Worm (Caenorhabditis elegans) whole organism, young adult: ENCODE results near the gene clec-250.
A peak's percentile ranks its signal among the peaks of the same experiment; 100 is the strongest.
"Not testable (repeated sequence)": the region's sequence is repeated elsewhere in the genome, so short reads cannot be mapped to it uniquely, and the experiment has no call there.

Source experiments
- B0019.2 ChIP-seq: fragments of 200-800 bp; sonication (Bioruptor generic); conservative IDR thresholded peaks from 2 replicates; pipeline ENCODE4 v1.3.6; 2022; ENCODE audit warnings: missing genetic modification reagents, missing genetic modification characterization, missing compliant biosample characterization
- B0261.1 ChIP-seq: sonication (generic microtip); optimal IDR thresholded peaks from 2 replicates; lab custom pipeline; 2016; ENCODE audit warnings: mild to moderate bottlenecking, missing genetic modification characterization, moderate library complexity, missing compliant biosample characterization
- C06A6.2 ChIP-seq: fragments of 200-800 bp; sonication (Bioruptor generic); conservative IDR thresholded peaks from 2 replicates; pipeline ENCODE4 v1.3.6; 2022; ENCODE audit warnings: missing genetic modification characterization, missing compliant biosample characterization
- F10E7.11 ChIP-seq: sonication (generic microtip); optimal IDR thresholded peaks from 2 replicates; lab custom pipeline; 2017; ENCODE audit warnings: mild to moderate bottlenecking, missing genetic modification characterization, moderate library complexity, missing compliant biosample characterization
- F33H1.4 ChIP-seq: fragments of 200-800 bp; sonication (Bioruptor generic); IDR thresholded peaks from 2 replicates; pipeline ENCODE4 v1.3.6; 2022; ENCODE audit warnings: missing genetic modification reagents, missing genetic modification characterization, missing compliant biosample characterization
- F39B2.1 ChIP-seq: fragments of 200-800 bp; sonication (Bioruptor generic); IDR thresholded peaks from 2 replicates; pipeline ENCODE4 v1.3.6; 2022; ENCODE audit warnings: missing genetic modification reagents, missing genetic modification characterization, missing compliant biosample characterization
- F57C9.4 ChIP-seq: sonication (generic microtip); optimal IDR thresholded peaks from 2 replicates; lab custom pipeline; 2017; ENCODE audit warnings: mild to moderate bottlenecking, missing genetic modification characterization, missing compliant biosample characterization
- K11D2.4 ChIP-seq: fragments of 200-800 bp; sonication (Bioruptor generic); IDR thresholded peaks from 2 replicates; pipeline ENCODE4 v1.3.6; 2022; ENCODE audit warnings: missing genetic modification reagents, missing genetic modification characterization, missing compliant biosample characterization
- Y53G8AR.9 ChIP-seq: fragments of 200-800 bp; sonication (Bioruptor generic); conservative IDR thresholded peaks from 2 replicates; pipeline ENCODE4 v1.3.6; 2022; ENCODE audit warnings: missing genetic modification reagents, missing genetic modification characterization, missing compliant biosample characterization
- athp-1 ChIP-seq: sonication (generic microtip); optimal IDR thresholded peaks from 2 replicates; lab custom pipeline; 2017; ENCODE audit warnings: mild to moderate bottlenecking, missing genetic modification characterization, missing compliant biosample characterization
- attf-3 ChIP-seq: fragments of 200-800 bp; sonication (Bioruptor generic); conservative IDR thresholded peaks from 2 replicates; pipeline ENCODE4 v1.3.6; 2022; ENCODE audit warnings: missing genetic modification reagents, missing genetic modification characterization, missing compliant biosample characterization
- attf-6 ChIP-seq: fragments of 200-800 bp; sonication (Bioruptor generic); IDR thresholded peaks from 2 replicates; pipeline ENCODE4 v1.3.6; 2022; ENCODE audit warnings: missing genetic modification reagents, missing genetic modification characterization, missing compliant biosample characterization
- bed-1 ChIP-seq: fragments of 200-800 bp; sonication (Bioruptor generic); IDR thresholded peaks from 2 replicates; pipeline ENCODE4 v1.3.6; 2022; ENCODE audit warnings: missing genetic modification reagents, missing genetic modification characterization, missing compliant biosample characterization
- cebp-1 ChIP-seq, 2 experiments: fragments of 200-800 bp in 1 of 2; sonication (Bioruptor generic) in 1 of 2; sonication (generic microtip) in 1 of 2; IDR thresholded peaks in 1 of 2; optimal IDR thresholded peaks in 1 of 2; 2 replicates each; pipeline versions ENCODE4 v1.3.6 to Lab custom; 2017 to 2022; ENCODE audit warnings: missing compliant biosample characterization in 2 of 2, missing genetic modification characterization in 2 of 2, mild to moderate bottlenecking in 1 of 2, missing genetic modification reagents in 1 of 2, moderate library complexity in 1 of 2
- ceh-100 ChIP-seq: fragments of 200-800 bp; sonication (Bioruptor generic); IDR thresholded peaks from 2 replicates; pipeline ENCODE4 v1.3.6; 2022; ENCODE audit warnings: missing genetic modification reagents, missing genetic modification characterization, missing compliant biosample characterization
- ceh-27 ChIP-seq: fragments of 200-800 bp; sonication (Bioruptor generic); optimal IDR thresholded peaks from 2 replicates; lab custom pipeline; 2018; ENCODE audit warnings: mild to moderate bottlenecking, missing genetic modification characterization, moderate library complexity, missing compliant biosample characterization
- ceh-91 ChIP-seq: fragments of 200-800 bp; sonication (Bioruptor generic); IDR thresholded peaks from 2 replicates; pipeline ENCODE4 v1.3.6; 2022; ENCODE audit warnings: missing genetic modification reagents, missing genetic modification characterization, missing compliant biosample characterization
- dox-1 ChIP-seq: fragments of 200-800 bp; sonication (Bioruptor generic); IDR thresholded peaks from 2 replicates; pipeline ENCODE4 v1.3.6; 2022; ENCODE audit warnings: missing genetic modification reagents, missing genetic modification characterization, missing compliant biosample characterization
- efl-1 ChIP-seq: fragments of 150-350 bp; optimal IDR thresholded peaks from 2 replicates; lab custom pipeline; 2014; ENCODE audit warnings: missing biosample characterization, missing genetic modification reagents, missing genetic modification characterization
- egl-18 ChIP-seq: fragments of 200-800 bp; sonication (Bioruptor generic); IDR thresholded peaks from 2 replicates; pipeline ENCODE4 v1.3.6; 2022; ENCODE audit warnings: missing genetic modification reagents, missing genetic modification characterization, missing compliant biosample characterization
- egl-44 ChIP-seq: fragments of 200-800 bp; sonication (Bioruptor generic); IDR thresholded peaks from 2 replicates; pipeline ENCODE4 v1.3.6; 2022; ENCODE audit warnings: missing genetic modification reagents, missing genetic modification characterization, missing compliant biosample characterization
- ets-4 ChIP-seq: fragments of 200-800 bp; sonication (Bioruptor generic); optimal IDR thresholded peaks from 2 replicates; lab custom pipeline; 2018; ENCODE audit warnings: mild to moderate bottlenecking, missing genetic modification characterization, missing compliant biosample characterization
- hlh-26 ChIP-seq: fragments of 200-800 bp; sonication (Bioruptor generic); conservative IDR thresholded peaks from 2 replicates; pipeline ENCODE4 v1.3.6; 2022; ENCODE audit warnings: missing genetic modification reagents, missing genetic modification characterization, missing compliant biosample characterization
- hrde-1 ChIP-seq: sonication (generic microtip); optimal IDR thresholded peaks from 2 replicates; lab custom pipeline; 2016; ENCODE audit warnings: missing genetic modification characterization, mild to moderate bottlenecking, missing compliant biosample characterization, moderate library complexity, missing genotype, missing genetic modification reagents, borderline replicate concordance
- lin-26 ChIP-seq: fragments of 200-800 bp; sonication (Bioruptor generic); IDR thresholded peaks from 2 replicates; pipeline ENCODE4 v1.3.6; 2022; ENCODE audit warnings: missing genetic modification reagents, missing genetic modification characterization, missing compliant biosample characterization
- lin-35 ChIP-seq, 3 experiments: fragments of 150-350 bp in 2 of 3; sonication (generic microtip) in 1 of 3; optimal IDR thresholded peaks; 2 replicates each; lab custom pipeline; 2014 to 2018; ENCODE audit warnings: missing biosample characterization in 3 of 3, missing genetic modification characterization in 3 of 3, missing genetic modification reagents in 3 of 3
- lin-54 ChIP-seq: fragments of 200-800 bp; sonication (Bioruptor generic); optimal IDR thresholded peaks from 2 replicates; lab custom pipeline; 2018; ENCODE audit warnings: mild to moderate bottlenecking, missing genetic modification characterization, missing compliant biosample characterization
- nfya-1 ChIP-seq: sonication (generic microtip); optimal IDR thresholded peaks from 2 replicates; lab custom pipeline; 2017; ENCODE audit warnings: antibody characterized with exemption, missing compliant biosample characterization, missing genetic modification characterization, borderline replicate concordance; ENCODE audit not compliant: insufficient read depth
- pbrm-1 ChIP-seq: fragments of 200-800 bp; sonication (Bioruptor generic); IDR thresholded peaks from 2 replicates; pipeline ENCODE4 v1.3.6; 2022; ENCODE audit warnings: missing genetic modification reagents, missing genetic modification characterization, missing compliant biosample characterization
- snpc-4 ChIP-seq, 5 experiments: fragments of 150-350 bp in 1 of 5; sonication (generic microtip) in 4 of 5; optimal IDR thresholded peaks; 2 replicates each; lab custom pipeline; 2014 to 2018; ENCODE audit warnings: missing genetic modification characterization in 5 of 5, missing biosample characterization in 3 of 5, antibody characterized with exemption in 2 of 5, mild to moderate bottlenecking in 2 of 5, missing compliant biosample characterization in 2 of 5, missing genotype in 2 of 5, moderate library complexity in 2 of 5, missing genetic modification reagents in 1 of 5
- tbx-9 ChIP-seq: sonication (generic microtip); optimal IDR thresholded peaks from 2 replicates; lab custom pipeline; 2016; ENCODE audit warnings: borderline replicate concordance, missing genetic modification characterization, inconsistent platforms, missing compliant biosample characterization
- zfh-2 ChIP-seq: fragments of 200-800 bp; sonication (Bioruptor generic); conservative IDR thresholded peaks from 2 replicates; pipeline ENCODE4 v1.3.6; 2022; ENCODE audit warnings: missing genetic modification reagents, missing genetic modification characterization, missing compliant biosample characterization
- ztf-26 ChIP-seq: sonication (generic microtip); optimal IDR thresholded peaks from 2 replicates; lab custom pipeline; 2017; ENCODE audit warnings: missing genetic modification characterization, missing compliant biosample characterization

The clec-250 gene

DNA sequence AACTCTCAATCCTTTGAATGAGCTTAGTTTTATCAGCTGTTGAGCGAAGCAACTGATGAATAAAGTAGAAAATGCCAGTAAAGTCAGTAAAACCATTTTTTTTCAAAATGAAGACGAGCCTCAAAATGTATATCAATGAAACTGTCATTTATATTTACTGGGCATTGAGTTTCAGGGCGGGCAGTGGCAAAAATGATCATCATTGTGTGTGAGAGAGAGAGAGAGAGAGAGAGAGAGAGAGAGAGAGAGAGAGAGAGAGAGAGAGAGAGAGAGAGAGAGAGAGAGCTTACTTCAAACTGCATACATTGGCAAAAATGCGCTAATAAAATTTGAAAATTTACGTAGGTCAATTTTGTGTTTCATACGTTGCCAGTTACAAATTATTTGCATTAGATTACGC, 18.2 kb upstream of the clec-250 start, which contains the start of gene F11D11.3:
Gene F11D11.3, minus strand, starts transcription at position 101 of the 400 bp plus-strand sequence.
- TF ChIP-seq bed-1 (no peak), pbrm-1 (GFP tag; lab: Robert Waterston, UW) (no peak), egl-44 (GFP tag; lab: Robert Waterston, UW) (no peak), F57C9.4 (tag; lab: Kevin White, UChicago) (no peak), F39B2.1 (GFP tag; lab: Robert Waterston, UW) (no peak)

DNA sequence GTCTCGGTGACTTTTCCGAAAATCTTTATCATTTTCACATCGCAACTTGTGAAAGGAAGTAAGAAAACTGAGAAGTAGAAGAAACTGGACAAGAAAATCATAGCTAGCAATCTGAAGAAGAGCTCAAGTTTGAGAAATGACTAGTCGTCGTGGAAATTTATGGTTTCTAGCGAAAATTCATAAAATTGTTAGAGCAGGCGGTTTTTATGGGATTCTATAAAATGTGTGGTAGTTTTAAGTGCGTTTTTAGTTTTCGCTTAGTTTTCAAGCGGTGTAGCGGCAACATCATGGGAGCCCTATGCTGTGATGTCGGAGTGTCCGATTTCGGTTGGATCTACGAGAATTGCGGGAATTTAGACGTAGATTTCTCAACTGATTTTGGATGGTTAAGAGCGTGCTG, 12.3 kb upstream of the clec-250 start, which contains the start of gene clec-254:
Gene clec-254, minus strand, starts transcription at position 101 of the 400 bp plus-strand sequence.
- not testable (repeated sequence) for TF ChIP-seq ets-4 (GFP tag; lab: Kevin White, UChicago); cebp-1 (GFP tag; IDR thresholded peaks at IDR 0.05; lab: Robert Waterston, UW); cebp-1 (tag; optimal IDR thresholded peaks at IDR 0.05; lab: Kevin White, UChicago); ceh-27

DNA sequence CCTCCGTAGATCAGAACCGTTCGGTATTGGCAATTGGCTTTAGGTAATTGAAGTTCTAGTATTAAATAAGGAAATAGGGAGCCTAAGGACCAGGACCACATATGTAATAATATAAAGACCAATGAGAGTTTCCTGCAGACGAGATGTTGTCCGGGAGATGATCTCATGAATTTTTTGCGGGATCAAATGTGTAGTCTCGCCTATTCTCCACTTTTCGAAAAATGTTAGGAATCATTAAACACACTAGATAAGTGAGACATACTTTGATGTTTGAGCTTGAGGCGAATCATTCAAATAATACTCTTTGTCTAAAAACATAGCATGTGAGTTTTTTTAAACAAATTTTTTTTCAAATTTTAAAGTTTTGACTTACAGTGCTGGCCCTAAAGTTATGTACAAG, 11.0 kb upstream of the clec-250 start, which contains the start of gene F11D11.6:
Gene F11D11.6, minus strand, starts transcription at position 101 of the 400 bp plus-strand sequence.
- no peak for TF ChIP-seq lin-54 (GFP tag; lab: Kevin White, UChicago)

DNA sequence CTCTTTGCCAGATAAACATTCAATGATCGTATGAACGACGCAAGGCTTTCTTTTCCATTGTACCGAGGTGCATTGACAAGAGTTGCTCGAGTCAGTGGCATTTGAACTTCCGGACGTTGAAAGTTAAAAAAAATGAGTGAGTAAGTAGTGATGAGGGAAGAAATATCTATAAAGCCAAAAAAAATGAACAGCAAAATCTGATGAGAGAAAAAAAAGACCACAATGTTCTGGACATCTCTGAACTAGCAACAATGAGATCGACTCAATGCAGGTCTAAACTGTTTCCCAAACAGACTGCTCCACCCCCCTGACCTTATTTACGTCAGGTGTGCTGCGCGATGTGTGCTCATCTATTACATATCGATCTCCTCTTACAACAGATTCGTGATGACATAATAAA, 8.4 kb upstream of the clec-250 start, which contains the start of the genes F11D11.21 and F11D11.12:
Gene F11D11.21, minus strand, starts transcription at position 101 of the 400 bp plus-strand sequence.
Gene F11D11.12, minus strand, starts transcription at position 238 of the 400 bp plus-strand sequence.
- no peak for TF ChIP-seq athp-1
- TF ChIP-seq, all 124 proteins: peak for 0

DNA sequence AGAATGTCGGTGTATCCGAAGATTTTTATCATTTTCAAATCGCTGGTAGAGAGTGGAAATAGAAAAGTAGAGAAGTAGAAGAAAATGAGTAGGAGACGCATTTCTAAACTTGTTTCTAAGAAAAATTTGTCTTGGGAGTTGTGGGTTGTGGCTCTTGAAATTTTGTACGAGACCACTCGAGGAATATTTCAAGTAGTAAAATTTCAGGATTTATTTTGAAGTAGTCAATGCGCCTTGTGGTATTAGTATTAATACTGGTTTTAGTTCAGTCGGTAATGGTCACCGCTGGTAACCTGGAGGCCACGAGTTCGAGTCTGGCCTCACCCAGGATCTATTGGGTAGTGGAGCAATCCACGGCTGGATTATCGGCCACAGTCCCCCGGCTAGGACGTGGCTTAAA, 6.7 kb upstream of the clec-250 start, which contains the start of gene clec-252:
Gene clec-252, minus strand, starts transcription at position 101 of the 400 bp plus-strand sequence.
- no peak for TF ChIP-seq ztf-26 (tag; lab: Kevin White, UChicago)
- no peak for TF ChIP-seq snpc-4 (GFP tag; optimal IDR thresholded peaks at IDR 0.05; lab: Kevin White, UChicago)
- no peak for TF ChIP-seq snpc-4 (tag; optimal IDR thresholded peaks at IDR 0.05; lab: Kevin White, UChicago)
- TF ChIP-seq F33H1.4 (GFP tag; lab: Robert Waterston, UW): no peak
- no peak for TF ChIP-seq efl-1 (GFP tag; lab: Kevin White, UChicago)
- TF ChIP-seq lin-26 (GFP tag; lab: Robert Waterston, UW): no peak
- TF ChIP-seq K11D2.4 (GFP tag; lab: Robert Waterston, UW): no peak

DNA sequence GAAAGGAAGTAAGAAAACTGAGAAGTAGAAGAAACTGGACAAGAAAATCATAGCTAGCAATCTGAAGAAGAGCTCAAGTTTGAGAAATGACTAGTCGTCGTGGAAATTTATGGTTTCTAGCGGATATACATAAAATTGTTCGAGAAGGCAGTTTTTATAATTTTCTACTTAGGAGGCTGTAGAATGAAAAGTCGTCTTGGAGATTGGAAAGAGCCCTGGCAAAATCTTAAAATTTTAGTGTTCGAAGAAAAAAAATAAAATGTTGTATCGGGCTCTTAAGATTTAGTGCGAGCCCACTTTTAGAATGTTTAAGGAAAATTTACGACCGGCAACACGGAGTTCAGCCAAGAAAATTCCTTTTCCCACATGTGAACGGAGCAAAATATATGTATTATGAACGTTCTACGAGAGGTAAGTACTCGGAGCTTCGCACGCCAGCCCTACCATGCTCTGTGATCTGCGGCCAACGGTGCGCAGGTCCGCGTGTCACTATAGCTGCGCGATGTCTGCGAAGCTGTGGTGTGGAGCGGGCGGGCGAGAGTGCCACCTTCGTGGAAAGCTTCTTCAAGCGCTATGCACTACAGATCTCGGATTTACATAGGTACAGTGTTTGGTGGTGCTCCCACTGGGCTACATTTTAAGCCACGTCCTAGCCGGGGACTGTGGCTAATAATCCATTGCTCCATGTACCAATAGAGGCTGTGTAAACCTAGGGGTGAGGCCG, 5.1 kb upstream of the clec-250 start, which contains the start of gene clec-251:
Gene clec-251, minus strand, starts transcription at position 51 of the 724 bp plus-strand sequence.
- no peak for TF ChIP-seq ceh-100 (GFP tag; lab: Robert Waterston, UW)
- TF ChIP-seq zfh-2 (GFP tag; lab: Robert Waterston, UW): peak; percentile 77; the same call in 1 of the 2 replicates
- TF ChIP-seq dox-1 (GFP tag; lab: Robert Waterston, UW): 0 out of 2 replicates have a peak, but pooled peaks have one; percentile 9
- TF ChIP-seq B0019.2 (GFP tag; lab: Robert Waterston, UW): no peak

DNA sequence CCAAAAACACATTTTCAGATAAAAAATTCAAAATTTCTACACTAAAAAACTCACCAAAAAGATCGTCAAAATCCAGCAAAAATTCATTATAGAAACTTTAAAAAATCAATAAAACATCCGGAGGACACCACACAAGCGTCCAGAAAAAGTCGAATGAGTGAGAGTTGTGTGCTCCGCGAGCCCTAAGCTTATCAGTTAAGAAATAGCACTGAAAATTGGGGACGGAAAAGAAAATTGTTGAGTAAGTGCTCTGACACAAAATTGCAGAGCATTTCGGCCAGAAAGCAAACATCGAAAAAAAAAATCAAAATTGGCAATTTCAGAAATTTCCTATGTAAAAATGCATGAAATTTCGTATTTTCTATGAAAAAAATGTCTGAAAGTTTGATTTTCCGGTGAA, 4.4 kb downstream of the clec-250 start:
- TF ChIP-seq Y53G8AR.9 (GFP tag; lab: Robert Waterston, UW) (no peak), F39B2.1 (GFP tag; lab: Robert Waterston, UW) (no peak), attf-3 (GFP tag; lab: Robert Waterston, UW) (no peak), C06A6.2 (GFP tag; lab: Robert Waterston, UW) (no peak), F10E7.11 (no peak), hrde-1 (no peak), nfya-1 (tag; lab: Kevin White, UChicago) (no peak), ceh-91 (GFP tag; lab: Robert Waterston, UW) (no peak), B0261.1 (tag; lab: Kevin White, UChicago) (no peak), K11D2.4 (GFP tag; lab: Robert Waterston, UW) (no peak), egl-18 (GFP tag; lab: Robert Waterston, UW) (no peak), tbx-9 (no peak), attf-6 (no peak), hlh-26 (GFP tag; lab: Robert Waterston, UW) (no peak), lin-35 (GFP tag; optimal IDR thresholded peaks at IDR 0.05; lab: Kevin White, UChicago) (no peak)
